Worm (Caenorhabditis elegans) whole organism, mixed stage, embryonic: ENCODE measurements around the gene cth-2.
A peak's percentile ranks its signal among the peaks of the same experiment; 100 is the strongest.

Experiments used
- M03D4.4 ChIP-seq: sonication (generic microtip); optimal IDR thresholded peaks from 2 replicates; lab custom pipeline; 2017; ENCODE audit warnings: mild to moderate bottlenecking, missing genetic modification characterization, missing compliant biosample characterization
- bed-3 ChIP-seq: fragments of 200-800 bp; sonication (Bioruptor generic); optimal IDR thresholded peaks from 3 replicates; lab custom pipeline; 2018; ENCODE audit warnings: mild to moderate bottlenecking, missing genetic modification characterization, moderate library complexity, missing compliant biosample characterization
- blmp-1 ChIP-seq: fragments of 150-350 bp; optimal IDR thresholded peaks from 2 replicates; lab custom pipeline; 2014; ENCODE audit warnings: missing biosample characterization, missing genetic modification characterization
- ceh-39 ChIP-seq: fragments of 150-350 bp; optimal IDR thresholded peaks from 2 replicates; lab custom pipeline; 2014; ENCODE audit warnings: missing biosample characterization, missing genetic modification characterization
- ceh-43 ChIP-seq: fragments of 200-800 bp; sonication (Bioruptor generic); optimal IDR thresholded peaks from 2 replicates; lab custom pipeline; 2018; ENCODE audit warnings: mild to moderate bottlenecking, missing genetic modification characterization, moderate library complexity, missing compliant biosample characterization
- ceh-83 ChIP-seq: fragments of 200-800 bp; sonication (Bioruptor generic); optimal IDR thresholded peaks from 2 replicates; lab custom pipeline; 2018; ENCODE audit warnings: mild to moderate bottlenecking, missing genetic modification characterization, missing compliant biosample characterization
- ces-1 ChIP-seq: fragments of 150-350 bp; optimal IDR thresholded peaks from 2 replicates; lab custom pipeline; 2014; ENCODE audit warnings: missing biosample characterization, missing genetic modification reagents, missing genetic modification characterization
- cnd-1 ChIP-seq: fragments of 200-800 bp; sonication (Bioruptor generic); optimal IDR thresholded peaks from 2 replicates; lab custom pipeline; 2018; ENCODE audit warnings: mild to moderate bottlenecking, missing genetic modification characterization, missing compliant biosample characterization
- drap-1 ChIP-seq: fragments of 200-800 bp; sonication (Bioruptor generic); optimal IDR thresholded peaks from 3 replicates; lab custom pipeline; 2018; ENCODE audit warnings: mild to moderate bottlenecking, missing genetic modification characterization, missing compliant biosample characterization
- elt-1 ChIP-seq: sonication (generic microtip); optimal IDR thresholded peaks from 2 replicates; lab custom pipeline; 2017; ENCODE audit warnings: missing genetic modification characterization, mild to moderate bottlenecking, missing compliant biosample characterization, antibody characterized with exemption, moderate library complexity, borderline replicate concordance; ENCODE audit not compliant: insufficient read depth
- elt-3 ChIP-seq: fragments of 150-350 bp; optimal IDR thresholded peaks from 2 replicates; lab custom pipeline; 2014; ENCODE audit warnings: missing biosample characterization, missing genetic modification characterization
- flh-1 ChIP-seq: fragments of 200-800 bp; sonication (Bioruptor generic); optimal IDR thresholded peaks from 2 replicates; lab custom pipeline; 2018; ENCODE audit warnings: mild to moderate bottlenecking, missing genetic modification characterization, moderate library complexity, missing compliant biosample characterization
- ham-2 ChIP-seq: fragments of 200-800 bp; sonication (Bioruptor generic); optimal IDR thresholded peaks from 2 replicates; lab custom pipeline; 2018; ENCODE audit warnings: mild to moderate bottlenecking, missing genetic modification characterization, missing compliant biosample characterization
- hlh-1 ChIP-seq: fragments of 150-350 bp; optimal IDR thresholded peaks from 2 replicates; lab custom pipeline; 2014; ENCODE audit warnings: missing biosample characterization, missing genetic modification reagents, missing genetic modification characterization
- lin-13 ChIP-seq: fragments of 150-350 bp; optimal IDR thresholded peaks from 2 replicates; lab custom pipeline; 2014; ENCODE audit warnings: missing biosample characterization, missing genetic modification characterization
- lin-32 ChIP-seq: fragments of 200-800 bp; sonication (Bioruptor generic); optimal IDR thresholded peaks from 2 replicates; lab custom pipeline; 2018; ENCODE audit warnings: mild to moderate bottlenecking, missing genetic modification characterization, missing compliant biosample characterization
- lsy-2 ChIP-seq: fragments of 150-350 bp; optimal IDR thresholded peaks from 2 replicates; lab custom pipeline; 2014; ENCODE audit warnings: missing biosample characterization, missing genetic modification characterization
- mab-5 ChIP-seq: fragments of 150-350 bp; optimal IDR thresholded peaks from 2 replicates; lab custom pipeline; 2014; ENCODE audit warnings: missing biosample characterization, missing genetic modification characterization
- mep-1 ChIP-seq: fragments of 150-350 bp; optimal IDR thresholded peaks from 2 replicates; lab custom pipeline; 2017; ENCODE audit warnings: missing biosample characterization, missing genetic modification reagents, missing genetic modification characterization, inconsistent platforms
- mls-2 ChIP-seq: sonication (generic microtip); optimal IDR thresholded peaks from 2 replicates; lab custom pipeline; 2016; ENCODE audit warnings: mild to moderate bottlenecking, missing genetic modification characterization, moderate library complexity, missing compliant biosample characterization
- nhr-12 ChIP-seq: fragments of 150-350 bp; optimal IDR thresholded peaks from 2 replicates; lab custom pipeline; 2014; ENCODE audit warnings: missing biosample characterization, missing genetic modification characterization
- nhr-2 ChIP-seq: fragments of 150-350 bp; optimal IDR thresholded peaks from 2 replicates; lab custom pipeline; 2014; ENCODE audit warnings: missing biosample characterization, missing genetic modification characterization
- nhr-237 ChIP-seq: fragments of 150-350 bp; optimal IDR thresholded peaks from 2 replicates; lab custom pipeline; 2014; ENCODE audit warnings: missing biosample characterization, missing genetic modification characterization
- nhr-28 ChIP-seq: fragments of 150-350 bp; optimal IDR thresholded peaks from 2 replicates; lab custom pipeline; 2014; ENCODE audit warnings: missing biosample characterization, missing genetic modification characterization
- nhr-76 ChIP-seq: sonication (generic microtip); optimal IDR thresholded peaks from 2 replicates; lab custom pipeline; 2017; ENCODE audit warnings: missing biosample characterization, missing genetic modification characterization
- pha-4 ChIP-seq: fragments of 150-350 bp; optimal IDR thresholded peaks from 2 replicates; lab custom pipeline; 2018; ENCODE audit warnings: missing biosample characterization, missing genetic modification reagents, missing genetic modification characterization
- sem-2 ChIP-seq: fragments of 200-800 bp; sonication (Bioruptor generic); optimal IDR thresholded peaks from 2 replicates; lab custom pipeline; 2018; ENCODE audit warnings: mild to moderate bottlenecking, missing genetic modification characterization, missing compliant biosample characterization
- snpc-4 ChIP-seq: fragments of 150-350 bp; optimal IDR thresholded peaks from 2 replicates; lab custom pipeline; 2014; ENCODE audit warnings: missing biosample characterization, missing genetic modification characterization
- sptf-1 ChIP-seq: sonication (generic microtip); optimal IDR thresholded peaks from 2 replicates; lab custom pipeline; 2017; ENCODE audit warnings: mild to moderate bottlenecking, missing genetic modification characterization, moderate library complexity, missing compliant biosample characterization
- tbx-8 ChIP-seq: fragments of 200-800 bp; sonication (Bioruptor generic); optimal IDR thresholded peaks from 2 replicates; lab custom pipeline; 2018; ENCODE audit warnings: mild to moderate bottlenecking, missing genetic modification characterization, moderate library complexity, missing compliant biosample characterization
- unc-120 ChIP-seq: sonication (generic microtip); optimal IDR thresholded peaks from 2 replicates; lab custom pipeline; 2017; ENCODE audit warnings: missing genetic modification characterization, missing compliant biosample characterization; ENCODE audit not compliant: poor library complexity, severe bottlenecking
- unc-39 ChIP-seq: fragments of 150-350 bp; optimal IDR thresholded peaks from 2 replicates; lab custom pipeline; 2014; ENCODE audit warnings: missing biosample characterization, missing genetic modification characterization
- unc-62 ChIP-seq: fragments of 150-350 bp; optimal IDR thresholded peaks from 2 replicates; lab custom pipeline; 2014; ENCODE audit warnings: missing biosample characterization, missing genetic modification reagents, missing genetic modification characterization
- zip-8 ChIP-seq: fragments of 150-350 bp; optimal IDR thresholded peaks from 2 replicates; lab custom pipeline; 2014; ENCODE audit warnings: missing biosample characterization, missing genetic modification characterization
- ztf-11 ChIP-seq: fragments of 150-350 bp; optimal IDR thresholded peaks from 2 replicates; lab custom pipeline; 2014; ENCODE audit warnings: missing biosample characterization, missing genetic modification characterization

The cth-2 gene

ce11 chrII:7057860-7058259 lies at the start of gene cth-2:
TSS of gene cth-2 (minus strand) at chrII:7057960.
- TF ChIP-seq flh-1 (GFP tag; lab: Kevin White, UChicago) (no peak), elt-3 (tag; lab: Kevin White, UChicago) (no peak), tbx-8 (GFP tag; lab: Kevin White, UChicago) (no peak), ceh-43 (GFP tag; lab: Kevin White, UChicago) (no peak), lin-13 (no peak), mep-1 (tag; lab: Kevin White, UChicago) (no peak), drap-1 (GFP tag; lab: Kevin White, UChicago) (no peak), elt-1 (tag; lab: Kevin White, UChicago) (no peak), snpc-4 (tag; lab: Kevin White, UChicago) (no peak), lsy-2 (tag; lab: Kevin White, UChicago) (no peak), hlh-1 (tag; lab: Kevin White, UChicago) (no peak), ceh-83 (GFP tag; lab: Kevin White, UChicago) (no peak), blmp-1 (tag; lab: Kevin White, UChicago) (no peak), ceh-39 (tag; lab: Kevin White, UChicago) (no peak)
- TF ChIP-seq, all 35 proteins: peak for 0

ce11 chrII:7106313-7106712 lies 48.6 kb upstream of the cth-2 start:
- no peak for TF ChIP-seq snpc-4 (tag; lab: Kevin White, UChicago)
- no peak for TF ChIP-seq M03D4.4 (tag; lab: Kevin White, UChicago)
- no peak for TF ChIP-seq lsy-2 (tag; lab: Kevin White, UChicago)
- TF ChIP-seq mls-2 (tag; lab: Kevin White, UChicago), result no peak
- TF ChIP-seq ces-1 (GFP tag; lab: Kevin White, UChicago), result no peak
- no peak for TF ChIP-seq nhr-76 (tag; lab: Kevin White, UChicago)
- TF ChIP-seq zip-8 (tag; lab: Kevin White, UChicago), result no peak
- no peak for TF ChIP-seq cnd-1 (tag; lab: Kevin White, UChicago)
- TF ChIP-seq ceh-43 (GFP tag; lab: Kevin White, UChicago), result no peak
- no peak for TF ChIP-seq drap-1 (GFP tag; lab: Kevin White, UChicago)
- TF ChIP-seq ztf-11 (tag; lab: Kevin White, UChicago), result no peak
- TF ChIP-seq mep-1 (tag; lab: Kevin White, UChicago), result no peak
- TF ChIP-seq sptf-1 (tag; lab: Kevin White, UChicago), result no peak
- no peak for TF ChIP-seq blmp-1 (tag; lab: Kevin White, UChicago)

ce11 chrII:7104794-7105613 lies 47.2 kb upstream of the cth-2 start, which contains the start of the genes farl-11 and rpl-33:
TSS of gene farl-11 (minus strand) at chrII:7105035.
TSS of gene rpl-33 (plus strand) at chrII:7105563.
- no peak for TF ChIP-seq nhr-2 (tag; lab: Kevin White, UChicago)
- TF ChIP-seq ceh-39 (tag; lab: Kevin White, UChicago), result peak; percentile 79
- TF ChIP-seq elt-3 (tag; lab: Kevin White, UChicago), result no peak
- no peak for TF ChIP-seq ham-2 (GFP tag; lab: Kevin White, UChicago)
- no peak for TF ChIP-seq sem-2 (GFP tag; lab: Kevin White, UChicago)
- TF ChIP-seq unc-62 (GFP tag; lab: Kevin White, UChicago), result peak; percentile 73
- peak; percentile 63 for TF ChIP-seq lin-13
- peak; percentile 5 for TF ChIP-seq mls-2 (tag; lab: Kevin White, UChicago)
- no peak for TF ChIP-seq nhr-12 (tag; lab: Kevin White, UChicago)
- TF ChIP-seq ztf-11 (tag; lab: Kevin White, UChicago), result no peak
- peak; percentile 88 for TF ChIP-seq mep-1 (tag; lab: Kevin White, UChicago)
- peak; percentile 76 for TF ChIP-seq ces-1 (GFP tag; lab: Kevin White, UChicago)
- TF ChIP-seq pha-4 (tag; lab: Kevin White, UChicago), result peak; percentile 81
- no peak for TF ChIP-seq elt-1 (tag; lab: Kevin White, UChicago)
- no peak for TF ChIP-seq drap-1 (GFP tag; lab: Kevin White, UChicago)
- TF ChIP-seq flh-1 (GFP tag; lab: Kevin White, UChicago), result no peak
- peak; percentile 4 for TF ChIP-seq unc-120 (tag; lab: Kevin White, UChicago)
- no peak for TF ChIP-seq zip-8 (tag; lab: Kevin White, UChicago)
- TF ChIP-seq M03D4.4 (tag; lab: Kevin White, UChicago), result no peak
- no peak for TF ChIP-seq ceh-43 (GFP tag; lab: Kevin White, UChicago)
- no peak for TF ChIP-seq ceh-83 (GFP tag; lab: Kevin White, UChicago)
- no peak for TF ChIP-seq tbx-8 (GFP tag; lab: Kevin White, UChicago)
- peak; percentile 33 for TF ChIP-seq sptf-1 (tag; lab: Kevin White, UChicago)
- no peak for TF ChIP-seq lin-32 (GFP tag; lab: Kevin White, UChicago)
- TF ChIP-seq snpc-4 (tag; lab: Kevin White, UChicago), result no peak
- no peak for TF ChIP-seq nhr-76 (tag; lab: Kevin White, UChicago)
- no peak for TF ChIP-seq blmp-1 (tag; lab: Kevin White, UChicago)
- TF ChIP-seq hlh-1 (tag; lab: Kevin White, UChicago), result peak; percentile 61
- TF ChIP-seq lsy-2 (tag; lab: Kevin White, UChicago), result peak; percentile 98
- no peak for TF ChIP-seq nhr-28 (tag; lab: Kevin White, UChicago)
- no peak for TF ChIP-seq bed-3
- TF ChIP-seq mab-5 (tag; lab: Kevin White, UChicago), result peak; percentile 41
- TF ChIP-seq cnd-1 (tag; lab: Kevin White, UChicago), result no peak
- peak; percentile 92 for TF ChIP-seq nhr-237 (tag; lab: Kevin White, UChicago)
- TF ChIP-seq unc-39 (tag; lab: Kevin White, UChicago), result no peak
